Worm (Caenorhabditis elegans): Measurements from ENCODE around the gene C13G3.1.
A peak's percentile ranks its signal among the peaks of the same experiment; 100 is the strongest.

Gene C13G3.1

ce11 chrV:10970070-10970469 is 42.2 kb downstream of the C13G3.1 start, which contains the start of gene F17C11.22:
TSS of gene F17C11.22 (minus strand) at chrV:10970170.
- TF ChIP-seq lin-54 (GFP tag; optimal IDR thresholded peaks at IDR 0.05) (no peak), cebp-1 (GFP tag; IDR thresholded peaks at IDR 0.05) (no peak), cebp-1 (tag; optimal IDR thresholded peaks at IDR 0.05) (no peak), snpc-4 (GFP tag; optimal IDR thresholded peaks at IDR 0.05) (no peak), snpc-4 (tag; optimal IDR thresholded peaks at IDR 0.05) (no peak)

- TF ChIP-seq ceh-91 (GFP tag; IDR thresholded peaks at IDR 0.05) (no peak), egl-18 (GFP tag; IDR thresholded peaks at IDR 0.05) (no peak), ztf-25 (GFP tag; IDR thresholded peaks at IDR 0.05) (no peak), Y53G8AR.9 (GFP tag; conservative IDR thresholded peaks at IDR 0.05) (0 out of 2 replicates have a peak, but pooled peaks have one; percentile 66), sptf-2 (GFP tag; optimal IDR thresholded peaks at IDR 0.05) (no peak), aptf-2 (GFP tag; conservative IDR thresholded peaks at IDR 0.05) (no peak), lsl-1 (GFP tag; optimal IDR thresholded peaks at IDR 0.05) (no peak), ztf-22 (GFP tag; optimal IDR thresholded peaks at IDR 0.05) (peak; percentile 41), unc-62 (GFP tag; optimal IDR thresholded peaks at IDR 0.05) (peak; percentile 92), madf-10 (tag; optimal IDR thresholded peaks at IDR 0.05) (no peak), pbrm-1 (GFP tag; IDR thresholded peaks at IDR 0.05) (peak; percentile 34; the same call in 1 of the 2 replicates), snpc-1.3 (tag; optimal IDR thresholded peaks at IDR 0.05; ENCODE audit: insufficient read depth) (no peak), ceh-79 (tag; optimal IDR thresholded peaks at IDR 0.05) (no peak), ztf-28 (GFP tag; IDR thresholded peaks at IDR 0.05) (no peak), F23B12.7 (tag; optimal IDR thresholded peaks at IDR 0.05; ENCODE audit: insufficient read depth) (no peak), F49E8.2 (tag; optimal IDR thresholded peaks at IDR 0.05; ENCODE audit: insufficient read depth) (peak; percentile 83), snpc-4 (GFP tag; optimal IDR thresholded peaks at IDR 0.05) (no peak), snpc-4 (tag; optimal IDR thresholded peaks at IDR 0.05) (peak in 1 of 4 experiments; percentile 51), nhr-120 (GFP tag; IDR thresholded peaks at IDR 0.05) (0 out of 2 replicates have a peak, but pooled peaks have one; percentile 10), nfya-1 (tag; optimal IDR thresholded peaks at IDR 0.05; ENCODE audit: borderline replicate concordance, insufficient read depth) (no peak), B0261.1 (tag; optimal IDR thresholded peaks at IDR 0.05) (no peak), nfyb-1 (GFP tag; IDR thresholded peaks at IDR 0.05) (peak; percentile 52; the same call in 1 of the 2 replicates), egrh-3 (GFP tag; IDR thresholded peaks at IDR 0.05) (no peak), zim-3 (tag; optimal IDR thresholded peaks at IDR 0.05) (no peak), mes-4 (tag; optimal IDR thresholded peaks at IDR 0.05) (no peak), Y67H2A.10 (GFP tag; conservative IDR thresholded peaks at IDR 0.05) (no peak), pha-4 (tag; optimal IDR thresholded peaks at IDR 0.05) (peak; percentile 89), lin-35 (GFP tag; optimal IDR thresholded peaks at IDR 0.05) (peak in 1 of 3 experiments; percentile 55), hsf-1 (GFP tag; IDR thresholded peaks at IDR 0.05) (no peak), attf-5 (GFP tag; optimal IDR thresholded peaks at IDR 0.05) (peak; percentile 24), sea-2 (GFP tag; IDR thresholded peaks at IDR 0.05) (no peak), cebp-1 (GFP tag; IDR thresholded peaks at IDR 0.05) (no peak), cebp-1 (tag; optimal IDR thresholded peaks at IDR 0.05) (no peak), snpc-3.4 (tag; optimal IDR thresholded peaks at IDR 0.05) (peak; percentile 79), Y95B8A.8 (GFP tag; IDR thresholded peaks at IDR 0.05) (peak; percentile 37; the same call in 1 of the 2 replicates), lir-1 (GFP tag; conservative IDR thresholded peaks at IDR 0.05) (no peak), B0019.2 (GFP tag; conservative IDR thresholded peaks at IDR 0.05) (no peak), madf-6 (GFP tag; IDR thresholded peaks at IDR 0.05) (peak; percentile 69), sdz-38 (tag; optimal IDR thresholded peaks at IDR 0.05) (no peak), let-607 (tag; optimal IDR thresholded peaks at IDR 0.05) (peak; percentile 98 to 99), unc-130 (GFP tag; optimal IDR thresholded peaks at IDR 0.05) (peak; percentile 51), rec-8 (tag; optimal IDR thresholded peaks at IDR 0.05) (no peak)
Observed at ce11 chrV:10967594-10968273, 44.5 kb downstream of the C13G3.1 start.

All from whole organism, young adult.